Fruit fly (Drosophila melanogaster) whole organism, embryonic: ENCODE measurements around the gene P5cr-2.

ENCODE experiments used
- Adf1 ChIP-seq: fragments of 200-800 bp; sonication (Bioruptor generic); IDR thresholded peaks from 2 replicates; pipeline ENCODE4 v1.3.6; 2022; ENCODE audit warnings: missing biosample characterization, missing genetic modification characterization
- Atf6 ChIP-seq: fragments of 200-800 bp; sonication (Bioruptor generic); IDR thresholded peaks from 2 replicates; pipeline ENCODE4 v1.3.6; 2022; ENCODE audit warnings: missing biosample characterization, missing genetic modification characterization
- CG11093 ChIP-seq: fragments of 200-800 bp; sonication (Bioruptor generic); IDR thresholded peaks from 3 replicates; pipeline ENCODE4 v1.3.6; 2022; ENCODE audit warnings: missing biosample characterization, missing genetic modification characterization
- CG11504 ChIP-seq: fragments of 200-800 bp; sonication (Bioruptor generic); optimal IDR thresholded peaks from 3 replicates; lab custom pipeline; 2019; ENCODE audit warnings: missing biosample characterization, mild to moderate bottlenecking, missing genetic modification characterization, moderate library complexity
- CG11560 ChIP-seq: fragments of 200-800 bp; sonication (Bioruptor generic); IDR thresholded peaks from 3 replicates; pipeline ENCODE4 v1.3.6; 2022; ENCODE audit warnings: missing biosample characterization, missing genetic modification characterization
- CG12659 ChIP-seq: fragments of 200-800 bp; sonication (Bioruptor generic); optimal IDR thresholded peaks from 3 replicates; lab custom pipeline; 2017; ENCODE audit warnings: mild to moderate bottlenecking, missing biosample characterization, missing genetic modification reagents, missing genetic modification characterization
- CG17802 ChIP-seq: fragments of 200-800 bp; sonication (Bioruptor generic); optimal IDR thresholded peaks from 2 replicates; lab custom pipeline; 2018; ENCODE audit warnings: missing biosample characterization, mild to moderate bottlenecking, missing genetic modification characterization, moderate library complexity
- CG2129 ChIP-seq: fragments of 200-800 bp; sonication (Bioruptor generic); IDR thresholded peaks from 2 replicates; pipeline ENCODE4 v1.3.6; 2022; ENCODE audit warnings: missing biosample characterization, missing genetic modification characterization; ENCODE audit not compliant: partially characterized antibody
- CG2199 ChIP-seq: fragments of 200-800 bp; sonication (Bioruptor generic); IDR thresholded peaks from 3 replicates; pipeline ENCODE4 v1.3.6; 2022; ENCODE audit warnings: missing biosample characterization, missing genetic modification characterization
- CG2202 ChIP-seq: fragments of 200-800 bp; sonication (Bioruptor generic); optimal IDR thresholded peaks from 2 replicates; lab custom pipeline; 2018; ENCODE audit warnings: missing biosample characterization, mild to moderate bottlenecking, missing genetic modification characterization
- CG3163 ChIP-seq: fragments of 200-800 bp; sonication (Bioruptor generic); optimal IDR thresholded peaks from 3 replicates; lab custom pipeline; 2016; ENCODE audit warnings: missing biosample characterization, missing genetic modification characterization
- CG4617 ChIP-seq: fragments of 200-800 bp; sonication (Bioruptor generic); optimal IDR thresholded peaks from 3 replicates; lab custom pipeline; 2016; ENCODE audit warnings: missing biosample characterization, missing genetic modification characterization, borderline replicate concordance
- CG4730 ChIP-seq: fragments of 200-800 bp; sonication (Bioruptor generic); IDR thresholded peaks from 2 replicates; pipeline ENCODE4 v1.3.6; 2022; ENCODE audit warnings: missing biosample characterization, missing genetic modification characterization
- CG4820 ChIP-seq: fragments of 200-800 bp; sonication (Bioruptor generic); optimal IDR thresholded peaks from 3 replicates; lab custom pipeline; 2016; ENCODE audit warnings: missing biosample characterization, missing genetic modification characterization
- CG6254 ChIP-seq: fragments of 200-800 bp; sonication (Bioruptor generic); optimal IDR thresholded peaks from 3 replicates; lab custom pipeline; 2017; ENCODE audit warnings: mild to moderate bottlenecking, missing biosample characterization, missing genetic modification reagents, missing genetic modification characterization
- CG8388 ChIP-seq: fragments of 200-800 bp; sonication (Bioruptor generic); optimal IDR thresholded peaks from 2 replicates; lab custom pipeline; 2019; ENCODE audit warnings: missing biosample characterization, mild to moderate bottlenecking, missing genetic modification characterization, moderate library complexity
- CG9609 ChIP-seq: fragments of 200-800 bp; sonication (Bioruptor generic); optimal IDR thresholded peaks from 3 replicates; lab custom pipeline; 2016; ENCODE audit warnings: missing biosample characterization, missing genetic modification characterization
- CG9932 ChIP-seq: fragments of 200-800 bp; sonication (Bioruptor generic); IDR thresholded peaks from 2 replicates; pipeline ENCODE4 v1.3.6; 2022; ENCODE audit warnings: missing biosample characterization, missing genetic modification characterization
- D19A ChIP-seq: fragments of 200-800 bp; optimal IDR thresholded peaks from 3 replicates; lab custom pipeline; 2019; ENCODE audit warnings: missing biosample characterization, mild to moderate bottlenecking, missing genetic modification characterization, moderate library complexity
- Dbx ChIP-seq: fragments of 200-800 bp; sonication (Bioruptor generic); IDR thresholded peaks from 3 replicates; pipeline ENCODE4 v1.3.6; 2022; ENCODE audit warnings: missing biosample characterization, missing genetic modification characterization
- Deaf1 ChIP-seq: fragments of 200-800 bp; optimal IDR thresholded peaks from 3 replicates; lab custom pipeline; 2019; ENCODE audit warnings: missing biosample characterization, mild to moderate bottlenecking, missing genetic modification characterization, moderate library complexity
- Drgx ChIP-seq: fragments of 200-800 bp; sonication (Bioruptor generic); IDR thresholded peaks from 2 replicates; pipeline ENCODE4 v1.3.6; 2022; ENCODE audit warnings: missing biosample characterization, missing genetic modification characterization
- Ets65A ChIP-seq: fragments of 200-800 bp; sonication (Bioruptor generic); peaks from one replicate; lab custom pipeline; 2016; ENCODE audit warnings: missing biosample characterization, missing genetic modification characterization
- Gug ChIP-seq: fragments of 200-800 bp; sonication (Bioruptor generic); IDR thresholded peaks from 4 replicates; pipeline ENCODE4 v1.3.6; 2022; ENCODE audit warnings: missing biosample characterization, missing genetic modification characterization
- HLH3B ChIP-seq: fragments of 200-800 bp; sonication (Bioruptor generic); IDR thresholded peaks from 2 replicates; pipeline ENCODE4 v1.3.6; 2022; ENCODE audit warnings: missing biosample characterization, missing genetic modification characterization
- Lim3 ChIP-seq: fragments of 200-800 bp; sonication (Bioruptor generic); IDR thresholded peaks from 2 replicates; pipeline ENCODE4 v1.3.6; 2022; ENCODE audit warnings: missing biosample characterization, missing genetic modification characterization
- Myb ChIP-seq: fragments of 200-800 bp; sonication (Bioruptor generic); optimal IDR thresholded peaks from 2 replicates; lab custom pipeline; 2016; ENCODE audit warnings: missing biosample characterization, missing genetic modification characterization
- abd-A ChIP-seq: fragments of 200-800 bp; sonication (Bioruptor generic); optimal IDR thresholded peaks from 3 replicates; lab custom pipeline; 2019; ENCODE audit warnings: missing biosample characterization, mild to moderate bottlenecking, missing genetic modification characterization, moderate library complexity
- cg ChIP-seq: fragments of 200-800 bp; sonication (Bioruptor generic); optimal IDR thresholded peaks from 3 replicates; lab custom pipeline; 2019; ENCODE audit warnings: missing biosample characterization, mild to moderate bottlenecking, missing genetic modification characterization, moderate library complexity
- chinmo ChIP-seq: fragments of 200-800 bp; sonication (Bioruptor generic); IDR thresholded peaks from 4 replicates; pipeline ENCODE4 v1.3.6; 2022; ENCODE audit warnings: missing biosample characterization, missing genetic modification characterization; ENCODE audit not compliant: partially characterized antibody
- crp ChIP-seq, 2 experiments: fragments of 200-800 bp; sonication (Bioruptor generic); optimal IDR thresholded peaks; 2 replicates in 1 of 2; 3 replicates in 1 of 2; lab custom pipeline; 2017; ENCODE audit warnings: missing biosample characterization in 2 of 2, missing genetic modification characterization in 2 of 2, mild to moderate bottlenecking in 1 of 2, moderate library complexity in 1 of 2
- dan ChIP-seq: fragments of 200-800 bp; sonication (Bioruptor generic); IDR thresholded peaks from 2 replicates; pipeline ENCODE4 v1.3.6; 2022; ENCODE audit warnings: missing biosample characterization, missing genetic modification characterization
- emc ChIP-seq: fragments of 200-800 bp; sonication (Bioruptor generic); optimal IDR thresholded peaks from 2 replicates; lab custom pipeline; 2016; ENCODE audit warnings: missing biosample characterization, missing genetic modification characterization
- ewg ChIP-seq: fragments of 200-800 bp; sonication (Bioruptor generic); optimal IDR thresholded peaks from 3 replicates; lab custom pipeline; 2017; ENCODE audit warnings: mild to moderate bottlenecking, missing biosample characterization, missing genetic modification reagents, missing genetic modification characterization
- gcm2 ChIP-seq: fragments of 200-800 bp; sonication (Bioruptor generic); optimal IDR thresholded peaks from 2 replicates; lab custom pipeline; 2016; ENCODE audit warnings: missing biosample characterization, missing genetic modification characterization
- ind ChIP-seq: fragments of 200-800 bp; sonication (Bioruptor generic); optimal IDR thresholded peaks from 3 replicates; lab custom pipeline; 2016; ENCODE audit warnings: missing biosample characterization, missing genetic modification characterization
- jigr1 ChIP-seq: fragments of 200-800 bp; sonication (Bioruptor generic); IDR thresholded peaks from 3 replicates; pipeline ENCODE4 v1.3.6; 2022; ENCODE audit warnings: missing biosample characterization, missing genetic modification characterization
- otp ChIP-seq: fragments of 200-800 bp; sonication (Bioruptor generic); IDR thresholded peaks from 3 replicates; pipeline ENCODE4, ENCODE4 v1.3.6; 2022; ENCODE audit warnings: missing biosample characterization, missing genetic modification characterization
- row ChIP-seq: fragments of 200-800 bp; sonication (Bioruptor generic); IDR thresholded peaks from 3 replicates; pipeline ENCODE4 v1.3.6; 2022; ENCODE audit warnings: missing biosample characterization, missing genetic modification characterization
- scrt ChIP-seq: fragments of 200-800 bp; sonication (Bioruptor generic); optimal IDR thresholded peaks from 2 replicates; lab custom pipeline; 2018; ENCODE audit warnings: missing biosample characterization, mild to moderate bottlenecking, missing genetic modification characterization, moderate library complexity
- sna ChIP-seq: fragments of 200-800 bp; sonication (Bioruptor generic); IDR thresholded peaks from 2 replicates; pipeline ENCODE4 v1.3.6; 2022; ENCODE audit warnings: missing biosample characterization, missing genetic modification characterization; ENCODE audit not compliant: partially characterized antibody
- sob ChIP-seq: fragments of 200-800 bp; sonication (Bioruptor generic); IDR thresholded peaks from 2 replicates; pipeline ENCODE4 v1.3.6; 2022; ENCODE audit warnings: missing biosample characterization, missing genetic modification characterization
- sr ChIP-seq: fragments of 200-800 bp; sonication (Bioruptor generic); IDR thresholded peaks from 3 replicates; pipeline ENCODE4 v1.3.6; 2022; ENCODE audit warnings: missing biosample characterization, missing genetic modification characterization
- tin ChIP-seq: fragments of 200-800 bp; sonication (Bioruptor generic); optimal IDR thresholded peaks from 3 replicates; lab custom pipeline; 2016; ENCODE audit warnings: missing biosample characterization, missing genetic modification characterization
- vvl ChIP-seq: fragments of 200-800 bp; sonication (Bioruptor generic); IDR thresholded peaks from 2 replicates; pipeline ENCODE4 v1.3.6; 2022; ENCODE audit warnings: missing biosample characterization, missing genetic modification characterization

The P5cr-2 gene

DNA sequence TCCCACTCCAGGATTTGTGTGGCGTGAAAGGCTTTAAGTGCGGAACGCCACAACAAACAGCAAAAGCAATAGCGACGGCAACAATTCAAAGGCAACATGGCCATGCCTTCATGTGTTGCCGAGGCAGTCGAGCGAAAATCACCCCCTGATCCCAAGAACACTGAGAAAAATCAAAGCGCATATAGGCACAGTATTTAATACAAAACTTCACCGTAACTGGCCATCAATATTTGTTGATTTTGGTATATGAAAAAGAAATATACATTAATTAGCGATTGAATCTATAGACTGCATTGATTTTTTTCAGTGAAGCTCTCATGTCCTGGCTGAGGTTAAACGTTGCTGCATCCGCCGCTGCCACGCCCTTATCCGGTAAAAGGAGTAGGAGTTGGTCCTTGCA is 33.5 kb upstream of the P5cr-2 start (continued):
- 0 out of 4 replicates have a peak, but pooled peaks have one; percentile 16 for TF ChIP-seq Gug (GFP tag; lab: Robert Waterston, UW)
- no peak for TF ChIP-seq crp (GFP tag; optimal IDR thresholded peaks at IDR 0.05; lab: Kevin White, UChicago)
- TF ChIP-seq Ets65A (GFP tag; lab: Kevin White, UChicago), result peak; percentile 68
- peak; percentile 12; the same call in 1 of the 2 replicates for TF ChIP-seq Atf6
- peak; percentile 20 for TF ChIP-seq CG11504 (tag; lab: Kevin White, UChicago)
- TF ChIP-seq dan (GFP tag; lab: Robert Waterston, UW), result 0 out of 2 replicates have a peak, but pooled peaks have one; percentile 3
- no peak for TF ChIP-seq CG4820

dm6 chr3R:17502862-17503261 is 31.8 kb upstream of the P5cr-2 start:
- TF ChIP-seq CG8388 (GFP tag; lab: Kevin White, UChicago) (no peak), Myb (GFP tag; lab: Kevin White, UChicago) (no peak), CG4730 (GFP tag; lab: Robert Waterston, UW) (no peak), ind (GFP tag; lab: Kevin White, UChicago) (no peak), Drgx (GFP tag; lab: Robert Waterston, UW) (0 out of 2 replicates have a peak, but pooled peaks have one; percentile 12), row (GFP tag; lab: Robert Waterston, UW) (0 out of 3 replicates have a peak, but pooled peaks have one; percentile 12), CG2202 (tag; lab: Kevin White, UChicago) (no peak), CG2199 (GFP tag; lab: Robert Waterston, UW) (no peak), CG9609 (GFP tag; lab: Kevin White, UChicago) (no peak), CG6254 (GFP tag; lab: Kevin White, UChicago) (no peak), CG12659 (GFP tag; lab: Kevin White, UChicago) (no peak), gcm2 (GFP tag; lab: Kevin White, UChicago) (no peak), HLH3B (GFP tag; lab: Robert Waterston, UW) (no peak), sna (GFP tag; lab: Robert Waterston, UW) (no peak)
- TF ChIP-seq, all 482 proteins: peak for 2

DNA sequence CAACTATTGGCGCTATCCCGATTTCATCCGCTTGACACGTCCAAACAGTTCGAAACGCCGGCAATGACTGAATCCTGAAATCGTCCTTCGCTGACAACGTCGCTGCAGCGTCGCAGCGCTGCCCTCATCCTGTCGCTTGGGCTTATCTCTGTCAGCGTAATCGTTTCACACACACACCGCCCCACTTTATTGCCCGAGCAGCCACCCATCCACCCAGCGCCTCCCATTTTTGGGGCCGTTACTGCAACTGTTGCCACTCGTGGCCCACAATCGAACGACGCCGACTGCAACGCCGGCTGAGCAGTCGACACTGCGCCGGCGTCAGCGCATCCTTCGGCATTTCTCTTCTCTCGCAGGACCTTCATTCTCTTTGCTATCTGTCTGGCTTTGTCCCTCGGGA is 29.0 kb upstream of the P5cr-2 start, which contains the start of gene Dscam3:
Gene Dscam3, minus strand, starts transcription at position 69 of the 400 bp plus-strand sequence.
- TF ChIP-seq Deaf1 (tag; lab: Kevin White, UChicago) (peak; percentile 43), CG11093 (GFP tag; lab: Robert Waterston, UW) (no peak), abd-A (tag; lab: Kevin White, UChicago) (peak; percentile 87), ewg (GFP tag; lab: Kevin White, UChicago) (peak; percentile 33), otp (GFP tag; lab: Robert Waterston, UW) (no peak), CG9932 (no peak), Dbx (peak; percentile 26; the same call in 1 of the 3 replicates), chinmo (GFP tag; lab: Robert Waterston, UW) (0 out of 4 replicates have a peak, but pooled peaks have one; percentile 37), Adf1 (GFP tag; lab: Robert Waterston, UW) (peak; percentile 92), Ets65A (GFP tag; lab: Kevin White, UChicago) (peak; percentile 30), scrt (GFP tag; lab: Kevin White, UChicago) (peak; percentile 83)

DNA sequence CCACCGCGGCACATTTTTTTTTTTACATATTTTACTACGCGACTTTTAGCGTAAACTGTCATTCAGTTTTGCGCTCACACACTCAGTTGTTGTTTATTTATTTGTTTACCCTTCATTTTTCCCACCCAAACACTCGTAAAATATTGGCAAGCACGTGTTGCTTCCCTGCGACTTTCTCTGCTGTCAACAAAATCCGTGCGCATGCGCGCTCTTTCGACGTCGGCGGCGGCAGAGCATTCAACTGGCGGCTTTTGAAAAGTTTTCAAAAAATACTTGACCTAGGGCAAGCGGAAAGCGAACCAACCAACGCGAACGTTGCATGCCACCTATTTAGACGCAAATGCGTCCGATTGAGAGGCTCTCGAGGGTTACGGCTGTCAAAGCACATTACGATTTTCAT is 27.8 kb upstream of the P5cr-2 start:
- TF ChIP-seq Adf1 (GFP tag; lab: Robert Waterston, UW) (peak; percentile 58), abd-A (tag; lab: Kevin White, UChicago) (peak; percentile 7), cg (GFP tag; lab: Kevin White, UChicago) (no peak), CG4617 (GFP tag; lab: Kevin White, UChicago) (no peak), CG11560 (tag; lab: Robert Waterston, UW) (0 out of 3 replicates have a peak, but pooled peaks have one; percentile 34), scrt (GFP tag; lab: Kevin White, UChicago) (peak; percentile 98), sob (no peak), sr (GFP tag; lab: Robert Waterston, UW) (no peak), ewg (GFP tag; lab: Kevin White, UChicago) (peak; percentile 81), CG2129 (no peak), CG3163 (peak; percentile 55), jigr1 (GFP tag; lab: Robert Waterston, UW) (no peak), emc (no peak), Lim3 (GFP tag; lab: Robert Waterston, UW) (no peak), D19A (peak; percentile 47), CG17802 (no peak), vvl (no peak), tin (GFP tag; lab: Kevin White, UChicago) (no peak)
- TF ChIP-seq, all 482 proteins: peak for 7
